Worm (Caenorhabditis elegans): ENCODE results near the gene mpz-4.

The mpz-4 gene

ce11 chrIV:4799114-4799513 lies 28.0 kb downstream of the mpz-4 start, which contains the start of gene eor-1:
TSS of gene eor-1 (minus strand) at chrIV:4799178.
- TF ChIP-seq Y116A8C.19 (tag; optimal IDR thresholded peaks at IDR 0.05; ENCODE audit: borderline replicate concordance) (no peak), tbx-2 (tag; optimal IDR thresholded peaks at IDR 0.05) (peak; percentile 26), swsn-7 (tag; optimal IDR thresholded peaks at IDR 0.05) (peak; percentile 13), lin-35 (GFP tag; optimal IDR thresholded peaks at IDR 0.05) (peak; percentile 59 to 67), rnt-1 (tag; optimal IDR thresholded peaks at IDR 0.05) (peak; percentile 17), ceh-8 (GFP tag; optimal IDR thresholded peaks at IDR 0.05) (no peak), pag-3 (tag; optimal IDR thresholded peaks at IDR 0.05; ENCODE audit: borderline replicate concordance, insufficient read depth) (no peak), ceh-63 (GFP tag; optimal IDR thresholded peaks at IDR 0.05) (no peak), nhr-20 (tag; optimal IDR thresholded peaks at IDR 0.05) (peak; percentile 41), ces-1 (GFP tag; optimal IDR thresholded peaks at IDR 0.05) (no peak), lsy-2 (tag; optimal IDR thresholded peaks at IDR 0.05) (peak; percentile 49 to 77), nhr-85 (tag) (peak; percentile 67), lir-3 (tag; optimal IDR thresholded peaks at IDR 0.05; ENCODE audit: poor library complexity) (peak; percentile 16), snu-23 (GFP tag; optimal IDR thresholded peaks at IDR 0.05) (peak; percentile 62), aly-2 (tag; optimal IDR thresholded peaks at IDR 0.05) (peak; percentile 3), efl-1 (optimal IDR thresholded peaks at IDR 0.05) (peak; percentile 42 to 55), efl-1 (GFP tag; optimal IDR thresholded peaks at IDR 0.05 in 1 of 2) (peak; percentile 6 to 50), lin-15B (tag; optimal IDR thresholded peaks at IDR 0.05) (peak; percentile 30), fkh-10 (GFP tag; optimal IDR thresholded peaks at IDR 0.05) (no peak), F16B12.6 (tag; optimal IDR thresholded peaks at IDR 0.05) (peak; percentile 14), nhr-19 (GFP tag; conservative IDR thresholded peaks at IDR 0.05) (0 out of 2 replicates have a peak, but pooled peaks have one; percentile 2), dpl-1 (GFP tag; optimal IDR thresholded peaks at IDR 0.05) (peak; percentile 15 to 69 (median 22)), xbp-1 (tag; optimal IDR thresholded peaks at IDR 0.05) (peak; percentile 41), dsc-1 (tag; optimal IDR thresholded peaks at IDR 0.05) (peak; percentile 26), C16A3.4 (tag; optimal IDR thresholded peaks at IDR 0.05) (peak; percentile 32), skn-1 (tag; optimal IDR thresholded peaks at IDR 0.05) (peak; percentile 20)

DNA sequence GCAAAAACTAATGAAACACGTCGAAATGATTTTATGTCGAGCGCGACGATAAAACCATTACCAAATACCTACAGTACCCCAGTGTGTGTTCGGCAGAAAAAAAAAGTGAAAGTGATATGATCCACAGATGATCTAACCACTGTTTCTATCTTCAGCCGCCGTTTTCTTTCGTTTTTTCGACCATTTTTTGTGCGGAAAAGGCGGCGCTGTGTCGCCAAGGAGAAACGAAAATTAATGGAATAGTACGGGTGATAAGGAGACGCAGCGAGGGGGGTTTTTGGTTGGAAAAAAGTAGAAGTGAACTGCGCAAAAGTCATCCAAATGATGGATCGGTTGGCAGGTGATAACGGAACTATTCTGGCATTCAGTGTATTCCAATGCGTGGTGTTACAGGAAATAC lies 32.0 kb downstream of the mpz-4 start:
- TF ChIP-seq nhr-11 (tag; optimal IDR thresholded peaks at IDR 0.05) (no peak), lin-39 (tag; optimal IDR thresholded peaks at IDR 0.05) (no peak), blmp-1 (tag; optimal IDR thresholded peaks at IDR 0.05) (peak; percentile 91), vab-15 (tag; optimal IDR thresholded peaks at IDR 0.05) (no peak), elt-3 (tag; optimal IDR thresholded peaks at IDR 0.05) (peak in 1 of 6 experiments; percentile 3)

DNA sequence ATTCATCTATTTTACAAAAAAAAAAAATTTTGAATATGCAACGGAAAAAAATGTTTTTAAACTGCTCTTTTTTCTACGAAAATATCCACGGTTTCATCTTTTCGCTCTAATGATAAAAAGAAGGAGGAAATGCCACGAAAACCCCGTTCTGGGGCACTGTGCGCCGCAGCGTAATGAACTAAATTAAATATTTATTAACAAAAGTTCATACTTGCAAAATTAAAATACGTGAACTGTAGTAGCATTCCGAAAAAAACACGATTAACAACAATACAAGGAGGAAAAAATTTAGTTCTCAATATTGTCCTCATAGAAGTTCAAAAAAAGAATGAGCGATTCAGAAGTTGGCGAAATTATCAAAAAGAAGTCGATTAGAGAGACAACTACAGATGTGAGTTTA lies 37.7 kb downstream of the mpz-4 start, which contains the start of gene R11E3.1:
Gene R11E3.1, plus strand, starts transcription at position 301 of the 400 bp plus-strand sequence.
- TF ChIP-seq elt-3 (tag; optimal IDR thresholded peaks at IDR 0.05) = no peak
- TF ChIP-seq nhr-19 (GFP tag; conservative IDR thresholded peaks at IDR 0.05) = no peak
- TF ChIP-seq F16B12.6 (tag; optimal IDR thresholded peaks at IDR 0.05) = no peak
- no peak for TF ChIP-seq ztf-11 (tag; optimal IDR thresholded peaks at IDR 0.05)
- TF ChIP-seq mef-2 (tag; optimal IDR thresholded peaks at IDR 0.05) = no peak
- no peak for TF ChIP-seq nhr-77 (tag; optimal IDR thresholded peaks at IDR 0.05)
- TF ChIP-seq mab-9 (GFP tag; IDR thresholded peaks at IDR 0.05) = no peak
- TF ChIP-seq sox-4 (tag; optimal IDR thresholded peaks at IDR 0.05) = no peak
- no peak for TF ChIP-seq C04F5.9 (tag; optimal IDR thresholded peaks at IDR 0.05)
- no peak for TF ChIP-seq unc-86 (tag; optimal IDR thresholded peaks at IDR 0.05)
- TF ChIP-seq aha-1 (tag; optimal IDR thresholded peaks at IDR 0.05) = no peak
- no peak for TF ChIP-seq zag-1 (tag; optimal IDR thresholded peaks at IDR 0.05)
- TF ChIP-seq ztf-4 (tag; optimal IDR thresholded peaks at IDR 0.05) = no peak
- TF ChIP-seq ceh-8 (GFP tag; optimal IDR thresholded peaks at IDR 0.05) = no peak
- TF ChIP-seq hpl-2 (GFP tag; optimal IDR thresholded peaks at IDR 0.05) = no peak
- TF ChIP-seq zip-4 (GFP tag; optimal IDR thresholded peaks at IDR 0.05) = no peak
- no peak for TF ChIP-seq ceh-90 (tag; optimal IDR thresholded peaks at IDR 0.05)
- TF ChIP-seq ets-5 (GFP tag; IDR thresholded peaks at IDR 0.05) = no peak
- TF ChIP-seq efl-1 (optimal IDR thresholded peaks at IDR 0.05) = no peak
- TF ChIP-seq efl-1 (GFP tag; optimal IDR thresholded peaks at IDR 0.05 in 1 of 2) = no peak
- TF ChIP-seq sup-37 (GFP tag; optimal IDR thresholded peaks at IDR 0.05) = no peak

Data from whole organism, L1 larva.